ENCODE assay signal across 2 worm cellular contexts in genomic region chrX:2684448-2684847, ce11.
A peak's percentile ranks its signal among the peaks of the same experiment; 100 is the strongest.
TF ChIP-seq lines count a peak whose summit lies in the region.

No protein-coding gene starts in this region.

TF ChIP-seq in whole organism, L4 larva, 104 proteins besides CTCF, POLR2A, EP300 and RAD21:
- TF ChIP-seq dmd-9 (GFP tag; IDR thresholded peaks at IDR 0.05; lab: Robert Waterston, UW) (0 out of 2 replicates have a peak, but pooled peaks have one; percentile 44), ama-1 (optimal IDR thresholded peaks at IDR 0.05; lab: Kevin White, UChicago) (no peak), dve-1 (tag; optimal IDR thresholded peaks at IDR 0.05; lab: Kevin White, UChicago; ENCODE audit: insufficient read depth) (no peak), lim-7 (GFP tag; IDR thresholded peaks at IDR 0.05; lab: Robert Waterston, UW) (no peak), aha-1 (tag; lab: Kevin White, UChicago) (peak; percentile 51), nhr-11 (tag; optimal IDR thresholded peaks at IDR 0.05; lab: Kevin White, UChicago) (no peak), set-16 (GFP tag; IDR thresholded peaks at IDR 0.05; lab: Robert Waterston, UW) (peak; percentile 56)
TF ChIP-seq in whole organism, L4 larva: peak in this region for 3.

TF ChIP-seq in whole organism, young adult, 124 proteins besides CTCF, POLR2A, EP300 and RAD21:
- TF ChIP-seq F39B2.1 (GFP tag; IDR thresholded peaks at IDR 0.05; lab: Robert Waterston, UW), result no peak
- peak; percentile 48 for TF ChIP-seq zfh-2 (GFP tag; conservative IDR thresholded peaks at IDR 0.05; lab: Robert Waterston, UW)
